Worm (Caenorhabditis elegans): ENCODE results near the gene srd-21.

DNA sequence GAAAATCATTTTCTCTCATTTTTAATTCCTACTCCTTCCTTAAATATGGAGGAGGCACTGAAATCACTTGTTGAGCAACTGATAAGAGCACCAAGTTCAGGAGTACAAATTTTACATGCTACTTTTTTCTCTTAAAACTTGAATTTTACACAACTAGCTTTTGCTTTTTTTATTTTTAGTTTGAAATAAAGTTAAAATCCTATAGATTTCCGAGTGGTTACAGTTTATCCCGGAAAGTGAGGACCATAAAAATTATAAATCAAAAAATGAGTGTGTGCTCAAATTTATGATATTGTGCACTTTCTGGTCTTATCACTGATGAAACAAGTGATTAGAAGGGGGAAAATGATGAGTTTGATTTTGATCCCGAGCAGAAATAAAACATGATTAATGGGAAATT lies 1.7 kb upstream of the srd-21 start, which contains the start of gene oac-53:
- TF ChIP-seq lsy-2 (tag; optimal IDR thresholded peaks at IDR 0.05) (no peak), nhr-90 (tag; optimal IDR thresholded peaks at IDR 0.05; ENCODE audit: poor library complexity) (no peak), sox-4 (tag; optimal IDR thresholded peaks at IDR 0.05) (no peak), snu-23 (GFP tag; optimal IDR thresholded peaks at IDR 0.05) (no peak), ceh-82 (tag; optimal IDR thresholded peaks at IDR 0.05) (no peak), dpl-1 (GFP tag; optimal IDR thresholded peaks at IDR 0.05) (no peak), lin-14 (GFP tag; optimal IDR thresholded peaks at IDR 0.05) (no peak)

Data from whole organism, L1 larva.